Fruit fly (Drosophila melanogaster) whole organism, embryonic: ENCODE data around the gene Fatp1.

Experiments used
- Bgb ChIP-seq: fragments of 200-800 bp; sonication (Bioruptor generic); IDR thresholded peaks from 2 replicates; pipeline ENCODE4 v1.3.6; 2022; ENCODE audit warnings: missing biosample characterization, missing genetic modification characterization; ENCODE audit not compliant: partially characterized antibody
- Bteb2 ChIP-seq: fragments of 200-800 bp; sonication (Bioruptor generic); optimal IDR thresholded peaks from 2 replicates; lab custom pipeline; 2016; ENCODE audit warnings: missing biosample characterization, missing genetic modification characterization
- CG11093 ChIP-seq: fragments of 200-800 bp; sonication (Bioruptor generic); IDR thresholded peaks from 3 replicates; pipeline ENCODE4 v1.3.6; 2022; ENCODE audit warnings: missing biosample characterization, missing genetic modification characterization
- CG11504 ChIP-seq: fragments of 200-800 bp; sonication (Bioruptor generic); optimal IDR thresholded peaks from 3 replicates; lab custom pipeline; 2019; ENCODE audit warnings: missing biosample characterization, mild to moderate bottlenecking, missing genetic modification characterization, moderate library complexity
- CG12769 ChIP-seq: fragments of 200-800 bp; sonication (Bioruptor generic); optimal IDR thresholded peaks from 2 replicates; lab custom pipeline; 2019; ENCODE audit warnings: missing biosample characterization, mild to moderate bottlenecking, missing genetic modification characterization, moderate library complexity
- CG13424 ChIP-seq: fragments of 200-800 bp; sonication (Bioruptor generic); optimal IDR thresholded peaks from 2 replicates; lab custom pipeline; 2019; ENCODE audit warnings: missing biosample characterization, mild to moderate bottlenecking, missing genetic modification characterization, moderate library complexity
- CG15011 ChIP-seq: fragments of 200-800 bp; sonication (Bioruptor generic); optimal IDR thresholded peaks from 3 replicates; lab custom pipeline; 2018; ENCODE audit warnings: missing biosample characterization, mild to moderate bottlenecking, missing genetic modification characterization
- CG15479 ChIP-seq: fragments of 200-800 bp; sonication (Bioruptor generic); optimal IDR thresholded peaks from 3 replicates; lab custom pipeline; 2019; ENCODE audit warnings: missing biosample characterization, mild to moderate bottlenecking, missing genetic modification characterization, moderate library complexity
- CG17612 ChIP-seq: fragments of 200-800 bp; sonication (Bioruptor generic); IDR thresholded peaks from 2 replicates; pipeline ENCODE4 v1.3.6; 2022; ENCODE audit warnings: missing biosample characterization, missing genetic modification characterization
- CG18764 ChIP-seq: fragments of 200-800 bp; sonication (Bioruptor generic); optimal IDR thresholded peaks from 3 replicates; lab custom pipeline; 2016; ENCODE audit warnings: missing biosample characterization, missing genetic modification characterization
- CG34376 ChIP-seq: fragments of 200-800 bp; sonication (Bioruptor generic); optimal IDR thresholded peaks from 2 replicates; lab custom pipeline; 2018; ENCODE audit warnings: missing biosample characterization, mild to moderate bottlenecking, missing genetic modification characterization
- CG4360 ChIP-seq: fragments of 200-800 bp; sonication (Bioruptor generic); IDR thresholded peaks from 2 replicates; pipeline ENCODE4 v1.3.6; 2022; ENCODE audit warnings: missing biosample characterization, missing genetic modification characterization
- CG5180 ChIP-seq: fragments of 200-800 bp; sonication (Bioruptor generic); optimal IDR thresholded peaks from 3 replicates; lab custom pipeline; 2017; ENCODE audit warnings: missing biosample characterization, missing genetic modification characterization, mild to moderate bottlenecking, moderate library complexity, missing genetic modification reagents
- CG6175 ChIP-seq: fragments of 200-800 bp; sonication (Bioruptor generic); IDR thresholded peaks from 3 replicates; pipeline ENCODE4 v1.3.6; 2022; ENCODE audit warnings: missing biosample characterization, missing genetic modification characterization
- CG6689 ChIP-seq: fragments of 200-800 bp; sonication (Bioruptor generic); IDR thresholded peaks from 2 replicates; pipeline ENCODE4 v1.3.6; 2022; ENCODE audit warnings: missing biosample characterization, missing genetic modification characterization
- CG9797 ChIP-seq: fragments of 200-800 bp; sonication (Bioruptor generic); optimal IDR thresholded peaks from 3 replicates; lab custom pipeline; 2018; ENCODE audit warnings: missing biosample characterization, mild to moderate bottlenecking, missing genetic modification characterization
- D ChIP-seq, 2 experiments: fragments of 200-800 bp in 1 of 2; fragments of >200 bp in 1 of 2; sonication (Bioruptor generic) in 1 of 2; optimal IDR thresholded peaks; 2 replicates in 1 of 2; 3 replicates in 1 of 2; lab custom pipeline; 2017; ENCODE audit warnings: mild to moderate bottlenecking in 1 of 2, missing biosample characterization in 1 of 2, missing genetic modification characterization in 1 of 2, missing genetic modification reagents in 1 of 2
- Dbx ChIP-seq: fragments of 200-800 bp; sonication (Bioruptor generic); IDR thresholded peaks from 3 replicates; pipeline ENCODE4 v1.3.6; 2022; ENCODE audit warnings: missing biosample characterization, missing genetic modification characterization
- Dip3 ChIP-seq: fragments of 200-800 bp; sonication (Bioruptor generic); optimal IDR thresholded peaks from 3 replicates; lab custom pipeline; 2016; ENCODE audit warnings: missing biosample characterization, missing genetic modification characterization
- E2f2 ChIP-seq: fragments of 200-800 bp; sonication (Bioruptor generic); IDR thresholded peaks from 2 replicates; pipeline ENCODE4 v1.3.6; 2022; ENCODE audit warnings: missing biosample characterization, missing genetic modification characterization
- Gsc ChIP-seq: fragments of 200-800 bp; sonication (Bioruptor generic); IDR thresholded peaks from 2 replicates; pipeline ENCODE4 v1.3.6; 2022; ENCODE audit warnings: missing biosample characterization, missing genetic modification characterization
- Hr51 ChIP-seq, 2 experiments: fragments of 200-800 bp; sonication (Bioruptor generic); optimal IDR thresholded peaks; 2 replicates in 1 of 2; 3 replicates in 1 of 2; lab custom pipeline; 2016 to 2018; ENCODE audit warnings: missing biosample characterization in 2 of 2, missing genetic modification characterization in 2 of 2, mild to moderate bottlenecking in 1 of 2, moderate library complexity in 1 of 2
- Kr ChIP-seq: fragments of 200-800 bp; sonication (Bioruptor generic); optimal IDR thresholded peaks from 2 replicates; lab custom pipeline; 2017; ENCODE audit warnings: missing biosample characterization, mild to moderate bottlenecking, missing genetic modification characterization
- Lim3 ChIP-seq: fragments of 200-800 bp; sonication (Bioruptor generic); IDR thresholded peaks from 2 replicates; pipeline ENCODE4 v1.3.6; 2022; ENCODE audit warnings: missing biosample characterization, missing genetic modification characterization
- Med ChIP-seq: fragments of 200-800 bp; sonication (Bioruptor generic); peaks from one replicate; lab custom pipeline; 2016; ENCODE audit warnings: missing biosample characterization, missing genetic modification characterization, mild to moderate bottlenecking, inconsistent platforms, moderate library complexity
- NC2β ChIP-seq: fragments of 200-800 bp; sonication (Bioruptor generic); optimal IDR thresholded peaks from 2 replicates; lab custom pipeline; 2016; ENCODE audit warnings: missing biosample characterization, missing genetic modification characterization
- Nf-YC ChIP-seq: fragments of 200-800 bp; optimal IDR thresholded peaks from 3 replicates; lab custom pipeline; 2019; ENCODE audit warnings: missing biosample characterization, mild to moderate bottlenecking, missing genetic modification characterization, moderate library complexity
- Poxn ChIP-seq: fragments of 200-800 bp; sonication (Bioruptor generic); IDR thresholded peaks from 2 replicates; pipeline ENCODE4 v1.3.6; 2022; ENCODE audit warnings: missing biosample characterization, missing genetic modification characterization
- cad ChIP-seq: fragments of >200 bp; optimal IDR thresholded peaks from 2 replicates; lab custom pipeline; 2017; ENCODE audit warnings: missing biosample characterization, missing genetic modification characterization
- chm ChIP-seq: fragments of 200-800 bp; sonication (Bioruptor generic); IDR thresholded peaks from 2 replicates; pipeline ENCODE4 v1.3.6; 2022; ENCODE audit warnings: missing biosample characterization, missing genetic modification characterization
- croc ChIP-seq: fragments of 200-800 bp; sonication (Bioruptor generic); conservative IDR thresholded peaks from 3 replicates; pipeline ENCODE4 v1.3.6; 2022; ENCODE audit warnings: missing biosample characterization, missing genetic modification characterization
- ftz-f1 ChIP-seq: fragments of 200-800 bp; sonication (Bioruptor generic); optimal IDR thresholded peaks from 2 replicates; lab custom pipeline; 2016; ENCODE audit warnings: missing biosample characterization, missing genetic modification characterization
- gsb-n ChIP-seq: fragments of 200-800 bp; sonication (Bioruptor generic); optimal IDR thresholded peaks from 3 replicates; lab custom pipeline; 2018; ENCODE audit warnings: missing biosample characterization, mild to moderate bottlenecking, missing genetic modification characterization
- kni ChIP-seq: fragments of 200-800 bp; sonication (Bioruptor generic); optimal IDR thresholded peaks from 3 replicates; lab custom pipeline; 2017; ENCODE audit warnings: mild to moderate bottlenecking, missing biosample characterization, missing genetic modification reagents, missing genetic modification characterization
- maf-S ChIP-seq: fragments of 200-800 bp; sonication (Bioruptor generic); optimal IDR thresholded peaks from 2 replicates; lab custom pipeline; 2016; ENCODE audit warnings: missing biosample characterization, missing genetic modification characterization
- nerfin-1 ChIP-seq: fragments of 200-800 bp; sonication (Bioruptor generic); optimal IDR thresholded peaks from 3 replicates; lab custom pipeline; 2019; ENCODE audit warnings: missing biosample characterization, mild to moderate bottlenecking, missing genetic modification characterization, moderate library complexity
- pita ChIP-seq: fragments of 200-800 bp; sonication (Bioruptor generic); optimal IDR thresholded peaks from 2 replicates; lab custom pipeline; 2017; ENCODE audit warnings: missing biosample characterization, mild to moderate bottlenecking, missing genetic modification characterization
- pnt ChIP-seq: fragments of 200-800 bp; sonication (Bioruptor generic); optimal IDR thresholded peaks from 3 replicates; lab custom pipeline; 2016; ENCODE audit warnings: missing biosample characterization, missing genetic modification characterization
- pros ChIP-seq: fragments of 200-800 bp; sonication (Bioruptor generic); optimal IDR thresholded peaks from 3 replicates; lab custom pipeline; 2019; ENCODE audit warnings: missing biosample characterization, mild to moderate bottlenecking, missing genetic modification characterization, moderate library complexity
- shn ChIP-seq: fragments of 200-800 bp; sonication (Bioruptor generic); optimal IDR thresholded peaks from 3 replicates; lab custom pipeline; 2016; ENCODE audit warnings: missing biosample characterization, missing genetic modification characterization
- sim ChIP-seq: fragments of 200-800 bp; sonication (Bioruptor generic); IDR thresholded peaks from 2 replicates; pipeline ENCODE4 v1.3.6; 2022; ENCODE audit warnings: missing biosample characterization, missing genetic modification characterization
- so ChIP-seq: fragments of 200-800 bp; sonication (Bioruptor generic); IDR thresholded peaks from 3 replicates; pipeline ENCODE4 v1.3.6; 2022; ENCODE audit warnings: missing biosample characterization, missing genetic modification characterization
- tll ChIP-seq, 2 experiments: fragments of 200-800 bp in 1 of 2; fragments of >200 bp in 1 of 2; sonication (Bioruptor generic) in 1 of 2; optimal IDR thresholded peaks; 2 replicates each; lab custom pipeline; 2017 to 2019; ENCODE audit warnings: missing biosample characterization in 2 of 2, missing genetic modification characterization in 2 of 2, mild to moderate bottlenecking in 1 of 2, moderate library complexity in 1 of 2
- toy ChIP-seq: fragments of 200-800 bp; sonication (Bioruptor generic); IDR thresholded peaks from 2 replicates; pipeline ENCODE4 v1.3.6; 2022; ENCODE audit warnings: missing biosample characterization, missing genetic modification characterization
- ttk ChIP-seq: fragments of 200-800 bp; sonication (Bioruptor generic); IDR thresholded peaks from 2 replicates; pipeline ENCODE4 v2.1.2; 2022; ENCODE audit warnings: missing biosample characterization, missing genetic modification characterization
- unc-4 ChIP-seq: fragments of 200-800 bp; sonication (Bioruptor generic); IDR thresholded peaks from 2 replicates; pipeline ENCODE4 v1.3.6; 2022; ENCODE audit warnings: missing biosample characterization, missing genetic modification characterization; ENCODE audit not compliant: partially characterized antibody
- zen ChIP-seq: fragments of 200-800 bp; sonication (Bioruptor generic); optimal IDR thresholded peaks from 3 replicates; lab custom pipeline; 2018; ENCODE audit warnings: missing biosample characterization, mild to moderate bottlenecking, missing genetic modification characterization, moderate library complexity

Fatp1 gene

dm6 chr2L:10548814-10549423 lies 31.9 kb upstream of the Fatp1 start:
- TF ChIP-seq CG11504 (tag; lab: Kevin White, UChicago) (peak; percentile 10), nerfin-1 (tag; lab: Kevin White, UChicago) (peak; percentile 88), CG15479 (peak; percentile 36), cad (GFP tag; lab: Kevin White, UChicago) (peak; percentile 91), toy (GFP tag; lab: Robert Waterston, UW) (no peak), gsb-n (tag; lab: Kevin White, UChicago) (peak; percentile 91), kni (GFP tag; lab: Kevin White, UChicago) (peak; percentile 47), pros (GFP tag; lab: Kevin White, UChicago) (peak; percentile 87), tll (GFP tag; optimal IDR thresholded peaks at IDR 0.05; lab: Kevin White, UChicago) (peak in 1 of 2 experiments; percentile 74), CG5180 (GFP tag; lab: Kevin White, UChicago) (peak; percentile 41), pita (GFP tag; lab: Kevin White, UChicago) (no peak), zen (tag; lab: Kevin White, UChicago) (peak; percentile 30), pnt (GFP tag; lab: Kevin White, UChicago) (no peak), maf-S (GFP tag; lab: Kevin White, UChicago) (no peak), CG4360 (GFP tag; lab: Robert Waterston, UW) (peak; percentile 44; the same call in 1 of the 2 replicates), CG17612 (GFP tag; lab: Robert Waterston, UW) (no peak), D (optimal IDR thresholded peaks at IDR 0.05; lab: Kevin White, UChicago) (peak; percentile 89), D (GFP tag; optimal IDR thresholded peaks at IDR 0.05; lab: Kevin White, UChicago) (no peak)

dm6 chr2L:10544421-10545120 lies 27.6 kb upstream of the Fatp1 start, which contains the start of gene Trim9:
Trim9 (plus strand) TSS chr2L:10544883.
- TF ChIP-seq CG11093 (no peak), Nf-YC (tag; lab: Kevin White, UChicago) (no peak), chm (peak; percentile 50; the same call in 1 of the 2 replicates), CG17612 (GFP tag; lab: Robert Waterston, UW) (no peak), CG13424 (tag; lab: Kevin White, UChicago) (no peak), CG34376 (GFP tag; lab: Kevin White, UChicago) (no peak), CG12769 (no peak), Dip3 (no peak), CG18764 (GFP tag; lab: Kevin White, UChicago) (no peak), unc-4 (GFP tag; lab: Robert Waterston, UW) (no peak), NC2β (GFP tag; lab: Kevin White, UChicago) (no peak), Poxn (GFP tag; lab: Robert Waterston, UW) (no peak), Med (GFP tag; lab: Kevin White, UChicago) (no peak), CG15011 (GFP tag; lab: Kevin White, UChicago) (no peak), Kr (GFP tag; lab: Kevin White, UChicago) (no peak), ftz-f1 (GFP tag; lab: Kevin White, UChicago) (no peak), Lim3 (GFP tag; lab: Robert Waterston, UW) (no peak), sim (no peak), CG9797 (GFP tag; lab: Kevin White, UChicago) (no peak), E2f2 (peak; percentile 73), shn (GFP tag; lab: Kevin White, UChicago) (no peak), Bgb (GFP tag; lab: Robert Waterston, UW) (peak; percentile 33; the same call in 1 of the 2 replicates), so (GFP tag; lab: Robert Waterston, UW) (no peak), croc (GFP tag; lab: Robert Waterston, UW) (no peak), ttk (GFP tag; lab: Robert Waterston, UW) (no peak), Bteb2 (GFP tag; lab: Kevin White, UChicago) (no peak), CG6689 (GFP tag; lab: Robert Waterston, UW) (no peak), CG6175 (GFP tag; lab: Robert Waterston, UW) (no peak), Dbx (GFP tag; lab: Robert Waterston, UW) (no peak), Gsc (GFP tag; lab: Robert Waterston, UW) (no peak), Hr51 (GFP tag; optimal IDR thresholded peaks at IDR 0.05; lab: Kevin White, UChicago) (no peak)
